Worm (Caenorhabditis elegans): ENCODE results near the gene nep-22.

ce11 chrX:9069070-9069469 lies 34.7 kb downstream of the nep-22 start:
- TF ChIP-seq unc-39 (tag; optimal IDR thresholded peaks at IDR 0.05): no peak
- no peak for TF ChIP-seq nhr-11 (tag; optimal IDR thresholded peaks at IDR 0.05)
- no peak for TF ChIP-seq ztf-7 (tag; optimal IDR thresholded peaks at IDR 0.05)
- no peak for TF ChIP-seq spr-1 (tag; optimal IDR thresholded peaks at IDR 0.05)
- TF ChIP-seq nhr-237 (tag; optimal IDR thresholded peaks at IDR 0.05): no peak
- no peak for TF ChIP-seq egl-27 (tag; optimal IDR thresholded peaks at IDR 0.05)
- TF ChIP-seq fos-1 (tag; optimal IDR thresholded peaks at IDR 0.05): no peak
- TF ChIP-seq lin-15B (tag; optimal IDR thresholded peaks at IDR 0.05): no peak
- TF ChIP-seq arid-1 (GFP tag; conservative IDR thresholded peaks at IDR 0.05): no peak
- no peak for TF ChIP-seq hmg-1.1 (GFP tag; IDR thresholded peaks at IDR 0.05)
- TF ChIP-seq D1046.2 (GFP tag; IDR thresholded peaks at IDR 0.05): no peak

All from whole organism, L4 larva.